Worm (Caenorhabditis elegans): ENCODE measurements around the gene C14C11.1.
A peak's percentile ranks its signal among the peaks of the same experiment; 100 is the strongest.

C14C11.1 gene

DNA sequence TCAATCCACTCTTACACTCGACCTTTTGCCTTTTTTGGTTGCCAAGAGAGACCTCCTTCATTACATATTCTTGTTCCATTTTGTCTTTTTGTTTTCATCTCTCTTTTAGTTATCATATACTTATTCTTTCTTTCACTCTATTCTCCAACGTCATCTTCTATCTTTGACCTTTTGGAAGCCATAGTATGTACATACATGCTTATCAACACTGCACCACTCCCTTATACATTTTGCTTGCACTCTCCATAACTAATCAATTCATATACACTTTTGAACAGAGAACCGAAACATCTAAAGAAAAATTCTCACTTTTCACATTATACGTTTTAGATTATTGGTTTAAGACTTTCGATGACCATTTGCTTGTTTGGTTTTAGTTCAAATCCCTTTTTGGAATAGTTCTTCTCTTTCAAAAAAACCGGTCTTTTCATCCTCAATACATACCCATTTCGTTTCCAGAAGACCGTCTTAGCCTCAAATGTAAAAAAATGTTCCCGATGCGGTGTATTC lies 9.4 kb upstream of the C14C11.1 start, which contains the start of gene hex-2:
TSS of gene hex-2 (plus strand) at position 460 of the 510 bp plus-strand sequence.
- TF ChIP-seq nhr-76 (tag; optimal IDR thresholded peaks at IDR 0.05): no peak
- no peak for TF ChIP-seq dsc-1 (tag; optimal IDR thresholded peaks at IDR 0.05)
- no peak for TF ChIP-seq efl-1 (optimal IDR thresholded peaks at IDR 0.05)
- peak in 1 of 2 experiments; percentile 51 for TF ChIP-seq efl-1 (GFP tag; optimal IDR thresholded peaks at IDR 0.05 in 1 of 2)
- TF ChIP-seq mab-9 (GFP tag; IDR thresholded peaks at IDR 0.05): no peak
- no peak for TF ChIP-seq alr-1 (tag; optimal IDR thresholded peaks at IDR 0.05; ENCODE audit: borderline replicate concordance)
- TF ChIP-seq zag-1 (tag; optimal IDR thresholded peaks at IDR 0.05): no peak
- no peak for TF ChIP-seq lin-15B (tag; optimal IDR thresholded peaks at IDR 0.05)
- peak; percentile 11 for TF ChIP-seq elt-2 (tag; optimal IDR thresholded peaks at IDR 0.05)
- TF ChIP-seq elt-3 (tag; optimal IDR thresholded peaks at IDR 0.05): no peak
- TF ChIP-seq nhr-12 (tag; optimal IDR thresholded peaks at IDR 0.05): no peak

DNA sequence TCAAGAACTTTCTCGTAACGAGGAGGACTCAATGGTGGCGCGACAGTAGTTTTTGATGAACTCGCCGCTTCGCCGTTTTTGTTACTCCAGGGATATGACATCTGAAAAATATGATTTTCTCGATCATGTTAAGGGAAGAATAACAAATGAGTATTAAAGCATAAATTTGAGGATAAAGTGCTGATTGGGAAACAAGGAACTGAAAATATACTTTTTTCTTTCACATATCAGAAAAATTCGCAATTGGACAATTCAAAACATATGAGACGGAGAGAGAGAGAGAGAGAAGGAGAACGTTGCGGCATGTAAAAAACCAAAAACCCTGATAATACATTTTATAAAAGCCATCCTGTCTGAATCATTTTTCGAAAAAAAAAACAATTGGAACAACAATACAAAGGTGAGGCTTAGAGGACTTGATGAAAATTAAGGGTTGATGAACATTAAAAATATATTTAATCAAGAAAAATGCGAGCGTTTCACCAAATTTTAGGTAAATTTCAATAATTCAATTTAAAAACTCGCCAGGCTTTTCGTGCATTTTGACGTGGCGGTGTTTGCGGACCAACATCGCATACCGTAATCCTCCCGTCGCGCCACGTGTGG lies 2.7 kb upstream of the C14C11.1 start, which contains the start of the genes mut-14 and C14C11.2:
TSS of gene mut-14 (minus strand) at position 101 of the 606 bp plus-strand sequence.
TSS of gene C14C11.2 (plus strand) at position 556 of the 606 bp plus-strand sequence.
- TF ChIP-seq mep-1 (tag; optimal IDR thresholded peaks at IDR 0.05) (no peak), ceh-82 (tag; optimal IDR thresholded peaks at IDR 0.05) (no peak), unc-130 (tag; optimal IDR thresholded peaks at IDR 0.05) (no peak), nhr-19 (GFP tag; conservative IDR thresholded peaks at IDR 0.05) (no peak), unc-98 (GFP tag; IDR thresholded peaks at IDR 0.05) (no peak), egl-27 (tag; optimal IDR thresholded peaks at IDR 0.05) (no peak), aha-1 (tag; optimal IDR thresholded peaks at IDR 0.05) (no peak), dsc-1 (tag; optimal IDR thresholded peaks at IDR 0.05) (no peak), lin-13 (GFP tag; optimal IDR thresholded peaks at IDR 0.05) (no peak), ces-1 (GFP tag; optimal IDR thresholded peaks at IDR 0.05) (no peak), jun-1 (tag; optimal IDR thresholded peaks at IDR 0.05) (no peak), nhr-77 (tag; optimal IDR thresholded peaks at IDR 0.05) (no peak), nhr-237 (tag; optimal IDR thresholded peaks at IDR 0.05) (no peak), hlh-4 (tag; optimal IDR thresholded peaks at IDR 0.05) (no peak), elt-3 (tag; optimal IDR thresholded peaks at IDR 0.05) (no peak)

ce11 chrV:5666036-5666729 lies 2.8 kb downstream of the C14C11.1 start, which contains the start of gene C14C11.7:
TSS of gene C14C11.7 (minus strand) at chrV:5666086.
- TF ChIP-seq nhr-237 (tag; optimal IDR thresholded peaks at IDR 0.05) (no peak), fkh-10 (GFP tag; optimal IDR thresholded peaks at IDR 0.05) (no peak), mdl-1 (tag; optimal IDR thresholded peaks at IDR 0.05) (no peak), efl-3 (GFP tag; optimal IDR thresholded peaks at IDR 0.05) (no peak), sptf-1 (tag; optimal IDR thresholded peaks at IDR 0.05) (no peak), nhr-11 (tag; optimal IDR thresholded peaks at IDR 0.05) (no peak), efl-1 (optimal IDR thresholded peaks at IDR 0.05) (no peak), efl-1 (GFP tag; optimal IDR thresholded peaks at IDR 0.05 in 1 of 2) (no peak), snu-23 (GFP tag; optimal IDR thresholded peaks at IDR 0.05) (no peak)

DNA sequence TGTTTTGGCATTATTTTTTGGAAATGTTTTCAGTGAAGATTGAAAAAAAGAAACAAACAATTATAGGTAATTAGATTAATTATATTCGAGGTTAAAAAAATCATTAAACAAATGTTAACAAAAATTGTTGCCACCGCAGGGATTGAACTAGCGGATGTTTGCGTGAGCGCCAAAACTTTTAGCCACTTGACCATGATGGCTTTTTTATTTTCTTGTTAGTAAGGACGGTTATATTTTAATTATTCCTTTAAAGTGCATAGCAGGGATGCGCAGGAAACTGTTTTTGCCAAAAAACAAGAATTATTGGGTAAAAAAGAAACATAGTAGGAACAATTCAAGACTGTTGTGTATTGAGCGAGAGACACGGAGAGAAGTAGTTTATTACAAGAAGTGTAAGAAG lies 3.9 kb downstream of the C14C11.1 start:
- TF ChIP-seq nhr-71 (tag; optimal IDR thresholded peaks at IDR 0.05) (no peak), nhr-90 (tag; optimal IDR thresholded peaks at IDR 0.05; ENCODE audit: poor library complexity) (peak; percentile 59), C04F5.9 (tag; optimal IDR thresholded peaks at IDR 0.05) (no peak), zip-4 (GFP tag; optimal IDR thresholded peaks at IDR 0.05) (no peak), lin-35 (GFP tag; optimal IDR thresholded peaks at IDR 0.05) (peak in 1 of 2 experiments; percentile 3), lin-39 (tag; optimal IDR thresholded peaks at IDR 0.05) (no peak), nhr-76 (tag; optimal IDR thresholded peaks at IDR 0.05) (no peak), nhr-47 (tag; optimal IDR thresholded peaks at IDR 0.05) (peak; percentile 36), grh-1 (GFP tag; IDR thresholded peaks at IDR 0.05) (0 out of 2 replicates have a peak, but pooled peaks have one; percentile 17), ceh-8 (GFP tag; optimal IDR thresholded peaks at IDR 0.05) (no peak), tbx-2 (tag; optimal IDR thresholded peaks at IDR 0.05) (no peak), efl-1 (optimal IDR thresholded peaks at IDR 0.05) (no peak), efl-1 (GFP tag; optimal IDR thresholded peaks at IDR 0.05 in 1 of 2) (peak in 1 of 2 experiments; percentile 92), snu-23 (GFP tag; optimal IDR thresholded peaks at IDR 0.05) (no peak), elt-2 (tag; optimal IDR thresholded peaks at IDR 0.05) (no peak), ama-1 (optimal IDR thresholded peaks at IDR 0.05) (no peak), vab-15 (tag; optimal IDR thresholded peaks at IDR 0.05) (no peak), ztf-4 (tag; optimal IDR thresholded peaks at IDR 0.05) (no peak), nhr-85 (tag) (peak; percentile 68)

Data from whole organism, L1 larva.